Worm (Caenorhabditis elegans) whole organism, young adult: Measurements from ENCODE around the gene try-4.

Experiments used
- C17E4.6 ChIP-seq: fragments of 200-800 bp; sonication (Bioruptor generic); IDR thresholded peaks from 2 replicates; pipeline ENCODE4 v1.3.6; 2022; ENCODE audit warnings: missing genetic modification reagents, missing genetic modification characterization, missing compliant biosample characterization
- F57A8.1 ChIP-seq: fragments of 200-800 bp; sonication (Bioruptor generic); optimal IDR thresholded peaks from 2 replicates; lab custom pipeline; 2018; ENCODE audit warnings: mild to moderate bottlenecking, missing genetic modification characterization, moderate library complexity, missing compliant biosample characterization
- T26A5.8 ChIP-seq: sonication (generic microtip); optimal IDR thresholded peaks from 2 replicates; lab custom pipeline; 2016; ENCODE audit warnings: missing genetic modification characterization, missing compliant biosample characterization
- Y67H2A.10 ChIP-seq: fragments of 200-800 bp; sonication (Bioruptor generic); conservative IDR thresholded peaks from 2 replicates; pipeline ENCODE4 v1.3.6; 2022; ENCODE audit warnings: missing genetic modification reagents, missing genetic modification characterization, missing compliant biosample characterization
- Y95B8A.8 ChIP-seq: fragments of 200-800 bp; sonication (Bioruptor generic); IDR thresholded peaks from 2 replicates; pipeline ENCODE4 v1.3.6; 2022; ENCODE audit warnings: missing genetic modification reagents, missing genetic modification characterization, missing compliant biosample characterization
- ZK185.1 ChIP-seq: sonication (generic microtip); optimal IDR thresholded peaks from 2 replicates; lab custom pipeline; 2016; ENCODE audit warnings: mild to moderate bottlenecking, missing genetic modification characterization, missing compliant biosample characterization; ENCODE audit not compliant: poor library complexity, severe bottlenecking
- akir-1 ChIP-seq: fragments of 200-800 bp; sonication (Bioruptor generic); optimal IDR thresholded peaks from 2 replicates; lab custom pipeline; 2018; ENCODE audit warnings: mild to moderate bottlenecking, missing genetic modification characterization, moderate library complexity, missing compliant biosample characterization
- ama-1 ChIP-seq, 3 experiments: fragments of 150-350 bp in 1 of 3; sonication (generic microtip) in 2 of 3; optimal IDR thresholded peaks; 2 replicates each; lab custom pipeline; 2014 to 2018; ENCODE audit warnings: missing biosample characterization in 2 of 3, missing genetic modification characterization in 2 of 3, missing genetic modification reagents in 2 of 3
- atf-7 ChIP-seq: sonication (generic microtip); optimal IDR thresholded peaks from 2 replicates; lab custom pipeline; 2017; ENCODE audit warnings: mild to moderate bottlenecking, missing genetic modification characterization, missing compliant biosample characterization
- attf-5 ChIP-seq: fragments of 200-800 bp; sonication (Bioruptor generic); optimal IDR thresholded peaks from 2 replicates; lab custom pipeline; 2018; ENCODE audit warnings: mild to moderate bottlenecking, missing genetic modification characterization, missing compliant biosample characterization
- bed-2 ChIP-seq: fragments of 200-800 bp; sonication (Bioruptor generic); IDR thresholded peaks from 2 replicates; pipeline ENCODE4 v1.3.6; 2022; ENCODE audit warnings: missing genetic modification reagents, missing genetic modification characterization, missing compliant biosample characterization
- cebp-1 ChIP-seq, 2 experiments: fragments of 200-800 bp in 1 of 2; sonication (Bioruptor generic) in 1 of 2; sonication (generic microtip) in 1 of 2; IDR thresholded peaks in 1 of 2; optimal IDR thresholded peaks in 1 of 2; 2 replicates each; pipeline versions ENCODE4 v1.3.6 to Lab custom; 2017 to 2022; ENCODE audit warnings: missing compliant biosample characterization in 2 of 2, missing genetic modification characterization in 2 of 2, mild to moderate bottlenecking in 1 of 2, missing genetic modification reagents in 1 of 2, moderate library complexity in 1 of 2
- ceh-100 ChIP-seq: fragments of 200-800 bp; sonication (Bioruptor generic); IDR thresholded peaks from 2 replicates; pipeline ENCODE4 v1.3.6; 2022; ENCODE audit warnings: missing genetic modification reagents, missing genetic modification characterization, missing compliant biosample characterization
- dox-1 ChIP-seq: fragments of 200-800 bp; sonication (Bioruptor generic); IDR thresholded peaks from 2 replicates; pipeline ENCODE4 v1.3.6; 2022; ENCODE audit warnings: missing genetic modification reagents, missing genetic modification characterization, missing compliant biosample characterization
- dpff-1 ChIP-seq: sonication (generic microtip); optimal IDR thresholded peaks from 2 replicates; lab custom pipeline; 2017; ENCODE audit warnings: mild to moderate bottlenecking, missing genetic modification characterization, missing compliant biosample characterization
- ets-4 ChIP-seq: fragments of 200-800 bp; sonication (Bioruptor generic); optimal IDR thresholded peaks from 2 replicates; lab custom pipeline; 2018; ENCODE audit warnings: mild to moderate bottlenecking, missing genetic modification characterization, missing compliant biosample characterization
- hmg-1.2 ChIP-seq: fragments of 200-800 bp; sonication (Bioruptor generic); IDR thresholded peaks from 2 replicates; pipeline ENCODE4 v1.3.6; 2022; ENCODE audit warnings: missing genetic modification reagents, missing genetic modification characterization, missing compliant biosample characterization
- let-607 ChIP-seq, 2 experiments: fragments of 200-800 bp in 1 of 2; sonication (Bioruptor generic) in 1 of 2; sonication (generic microtip) in 1 of 2; optimal IDR thresholded peaks; 2 replicates each; lab custom pipeline; 2016 to 2018; ENCODE audit warnings: mild to moderate bottlenecking in 2 of 2, missing compliant biosample characterization in 2 of 2, missing genetic modification characterization in 2 of 2, moderate library complexity in 2 of 2, missing genotype in 1 of 2
- lin-54 ChIP-seq: fragments of 200-800 bp; sonication (Bioruptor generic); optimal IDR thresholded peaks from 2 replicates; lab custom pipeline; 2018; ENCODE audit warnings: mild to moderate bottlenecking, missing genetic modification characterization, missing compliant biosample characterization
- madf-8 ChIP-seq: fragments of 200-800 bp; sonication (Bioruptor generic); conservative IDR thresholded peaks from 2 replicates; pipeline ENCODE4 v1.3.6; 2022; ENCODE audit warnings: missing genetic modification reagents, missing genetic modification characterization, missing compliant biosample characterization
- mcd-1 ChIP-seq: fragments of 200-800 bp; sonication (Bioruptor generic); IDR thresholded peaks from 2 replicates; pipeline ENCODE4 v1.3.6; 2022; ENCODE audit warnings: missing genetic modification reagents, missing genetic modification characterization, missing compliant biosample characterization
- nfya-2 ChIP-seq: fragments of 200-800 bp; sonication (Bioruptor generic); IDR thresholded peaks from 2 replicates; pipeline ENCODE4 v1.3.6; 2022; ENCODE audit warnings: missing genetic modification reagents, missing genetic modification characterization, missing compliant biosample characterization
- nfyb-1 ChIP-seq: fragments of 200-800 bp; sonication (Bioruptor generic); IDR thresholded peaks from 2 replicates; pipeline ENCODE4 v1.3.6; 2022; ENCODE audit warnings: missing genetic modification reagents, missing genetic modification characterization, missing compliant biosample characterization
- nhr-120 ChIP-seq: fragments of 200-800 bp; sonication (Bioruptor generic); IDR thresholded peaks from 2 replicates; pipeline ENCODE4 v1.3.6; 2022; ENCODE audit warnings: missing genetic modification characterization, missing compliant biosample characterization
- nhr-179 ChIP-seq: sonication (generic microtip); optimal IDR thresholded peaks from 2 replicates; lab custom pipeline; 2016; ENCODE audit warnings: mild to moderate bottlenecking, missing genetic modification characterization, missing compliant biosample characterization
- nhr-80 ChIP-seq: sonication (generic microtip); optimal IDR thresholded peaks from 2 replicates; lab custom pipeline; 2016; ENCODE audit warnings: missing genetic modification characterization, missing compliant biosample characterization
- pha-4 ChIP-seq: fragments of 150-350 bp; sonication (generic microtip); optimal IDR thresholded peaks from 2 replicates; lab custom pipeline; 2014; ENCODE audit warnings: missing biosample characterization, missing genetic modification reagents, missing genetic modification characterization
- repo-1 ChIP-seq: sonication (generic microtip); optimal IDR thresholded peaks from 2 replicates; lab custom pipeline; 2017; ENCODE audit warnings: mild to moderate bottlenecking, missing genetic modification characterization, missing compliant biosample characterization
- snpc-4 ChIP-seq, 5 experiments: fragments of 150-350 bp in 1 of 5; sonication (generic microtip) in 4 of 5; optimal IDR thresholded peaks; 2 replicates each; lab custom pipeline; 2014 to 2018; ENCODE audit warnings: missing genetic modification characterization in 5 of 5, missing biosample characterization in 3 of 5, antibody characterized with exemption in 2 of 5, mild to moderate bottlenecking in 2 of 5, missing compliant biosample characterization in 2 of 5, missing genotype in 2 of 5, moderate library complexity in 2 of 5, missing genetic modification reagents in 1 of 5
- sptf-2 ChIP-seq: fragments of 200-800 bp; sonication (Bioruptor generic); optimal IDR thresholded peaks from 2 replicates; lab custom pipeline; 2018; ENCODE audit warnings: mild to moderate bottlenecking, missing genetic modification characterization, missing compliant biosample characterization
- tlf-1 ChIP-seq: fragments of 200-800 bp; sonication (Bioruptor generic); optimal IDR thresholded peaks from 2 replicates; lab custom pipeline; 2018; ENCODE audit warnings: mild to moderate bottlenecking, missing genetic modification characterization, missing compliant biosample characterization
- ztf-25 ChIP-seq: fragments of 200-800 bp; sonication (Bioruptor generic); IDR thresholded peaks from 2 replicates; pipeline ENCODE4 v1.3.6; 2022; ENCODE audit warnings: missing genetic modification reagents, missing genetic modification characterization, missing compliant biosample characterization
- ztf-28 ChIP-seq: fragments of 200-800 bp; sonication (Bioruptor generic); IDR thresholded peaks from 2 replicates; pipeline ENCODE4 v1.3.6; 2022; ENCODE audit warnings: missing genetic modification reagents, missing genetic modification characterization, missing compliant biosample characterization

try-4 gene

ce11 chrV:20837765-20838164 is 23.2 kb downstream of the try-4 start, which contains the start of gene mrps-12 (continued):
- TF ChIP-seq madf-8 (GFP tag; lab: Robert Waterston, UW) (no peak), dpff-1 (tag; lab: Kevin White, UChicago) (peak; percentile 20), bed-2 (GFP tag; lab: Robert Waterston, UW) (no peak), cebp-1 (GFP tag; IDR thresholded peaks at IDR 0.05; lab: Robert Waterston, UW) (no peak), cebp-1 (tag; optimal IDR thresholded peaks at IDR 0.05; lab: Kevin White, UChicago) (no peak), C17E4.6 (no peak), akir-1 (GFP tag; lab: Kevin White, UChicago) (no peak), ztf-25 (GFP tag; lab: Robert Waterston, UW) (0 out of 2 replicates have a peak, but pooled peaks have one; percentile 19), nfya-2 (GFP tag; lab: Robert Waterston, UW) (no peak), repo-1 (tag; lab: Kevin White, UChicago) (no peak), mcd-1 (GFP tag; lab: Robert Waterston, UW) (peak; percentile 51), Y95B8A.8 (GFP tag; lab: Robert Waterston, UW) (no peak)

DNA sequence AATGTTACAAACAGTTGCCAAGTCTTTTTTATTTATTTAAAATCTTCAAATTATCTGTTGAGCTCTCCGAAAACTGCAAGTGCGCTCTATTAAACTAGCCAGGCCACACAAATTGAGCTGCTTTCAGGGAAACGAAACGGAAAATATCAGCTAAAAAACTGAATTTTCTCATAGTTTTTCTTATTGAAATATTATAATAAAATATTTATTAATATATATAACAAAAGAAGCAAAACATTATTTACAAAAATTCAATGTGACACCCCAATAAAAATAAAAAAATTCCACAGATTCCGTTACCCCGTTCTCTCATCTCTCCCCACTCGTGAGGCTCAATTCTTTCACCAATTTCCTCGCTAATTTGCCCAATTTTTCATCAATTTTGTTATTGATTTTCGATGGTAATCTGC is 28.4 kb downstream of the try-4 start:
- TF ChIP-seq ama-1 (optimal IDR thresholded peaks at IDR 0.05; lab: Kevin White, UChicago) (no peak), ama-1 (GFP tag; optimal IDR thresholded peaks at IDR 0.05; lab: Kevin White, UChicago) (no peak), atf-7 (no peak), nfya-2 (GFP tag; lab: Robert Waterston, UW) (no peak), T26A5.8 (no peak), mcd-1 (GFP tag; lab: Robert Waterston, UW) (peak; percentile 51; the same call in 1 of the 2 replicates), F57A8.1 (GFP tag; lab: Kevin White, UChicago) (no peak), ceh-100 (peak; percentile 84), Y95B8A.8 (GFP tag; lab: Robert Waterston, UW) (no peak), lin-54 (GFP tag; lab: Kevin White, UChicago) (no peak), nhr-179 (tag; lab: Kevin White, UChicago) (no peak)

DNA sequence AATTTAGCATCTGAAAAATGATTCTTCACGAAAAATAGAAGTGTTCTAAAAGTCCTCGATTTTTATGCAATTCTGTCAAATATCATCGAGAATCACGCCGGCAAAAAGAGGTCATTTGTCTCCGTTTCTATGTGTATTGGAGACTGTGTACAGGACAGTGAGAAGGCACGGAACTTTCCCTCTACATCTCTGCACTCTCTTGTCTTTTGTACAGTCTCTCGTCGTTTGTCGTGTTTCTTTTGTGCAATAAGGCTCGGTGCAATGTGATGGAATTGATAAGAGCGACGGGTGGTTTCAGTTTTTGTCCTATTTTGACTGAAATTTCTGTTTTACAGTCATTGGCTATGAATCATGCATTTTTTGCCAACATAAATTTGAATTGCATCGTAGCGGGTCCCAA is 29.1 kb downstream of the try-4 start:
- TF ChIP-seq tlf-1: no peak
- TF ChIP-seq hmg-1.2 (GFP tag; lab: Robert Waterston, UW): peak; percentile 84
- no peak for TF ChIP-seq ztf-28 (GFP tag; lab: Robert Waterston, UW)
- peak; percentile 78 for TF ChIP-seq dox-1 (GFP tag; lab: Robert Waterston, UW)
- peak; percentile 17 for TF ChIP-seq ZK185.1
- TF ChIP-seq snpc-4 (GFP tag; optimal IDR thresholded peaks at IDR 0.05; lab: Kevin White, UChicago): no peak
- TF ChIP-seq snpc-4 (tag; optimal IDR thresholded peaks at IDR 0.05; lab: Kevin White, UChicago): peak in 1 of 4 experiments; percentile 13
- TF ChIP-seq attf-5 (GFP tag; lab: Kevin White, UChicago): peak; percentile 57
- TF ChIP-seq nhr-80 (tag; lab: Kevin White, UChicago): peak; percentile 97
- peak; percentile 2 for TF ChIP-seq pha-4 (tag; lab: Kevin White, UChicago)
- no peak for TF ChIP-seq cebp-1 (GFP tag; IDR thresholded peaks at IDR 0.05; lab: Robert Waterston, UW)
- peak; percentile 46 for TF ChIP-seq cebp-1 (tag; optimal IDR thresholded peaks at IDR 0.05; lab: Kevin White, UChicago)
- TF ChIP-seq nhr-120 (GFP tag; lab: Robert Waterston, UW): no peak
- peak; percentile 7 for TF ChIP-seq ets-4 (GFP tag; lab: Kevin White, UChicago)
- TF ChIP-seq Y67H2A.10 (GFP tag; lab: Robert Waterston, UW): no peak

DNA sequence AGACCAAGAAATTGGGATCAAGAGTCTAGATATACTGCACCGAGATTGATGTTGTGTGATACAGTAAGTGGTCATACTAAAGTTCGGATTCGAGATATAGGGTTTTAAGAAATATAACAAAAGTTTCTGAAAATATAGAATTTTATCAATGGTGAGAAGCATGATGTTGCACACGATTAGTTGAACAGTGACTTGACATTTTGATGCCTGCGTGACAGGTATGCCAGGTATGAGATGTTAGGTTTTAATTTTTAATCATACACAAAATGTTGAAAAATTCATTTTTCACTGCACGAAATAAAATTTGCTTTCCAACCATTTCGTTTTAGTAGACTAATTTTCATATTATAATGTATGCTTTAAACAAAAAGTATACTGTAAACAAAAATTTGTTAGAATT is 30.5 kb downstream of the try-4 start:
- TF ChIP-seq nhr-80 (tag; lab: Kevin White, UChicago): peak; percentile 29
- TF ChIP-seq sptf-2 (GFP tag; lab: Kevin White, UChicago): no peak
- peak; percentile 70 to 89 for TF ChIP-seq let-607 (tag; optimal IDR thresholded peaks at IDR 0.05; lab: Kevin White, UChicago)
- TF ChIP-seq nfyb-1 (GFP tag; lab: Robert Waterston, UW): no peak
